Fruit fly (Drosophila melanogaster) whole organism, embryonic: ENCODE measurements around the gene CG11670.

Experiments used
- CG10431 ChIP-seq: fragments of 200-800 bp; sonication (Bioruptor generic); optimal IDR thresholded peaks from 3 replicates; lab custom pipeline; 2018; ENCODE audit warnings: missing biosample characterization, mild to moderate bottlenecking, missing genetic modification characterization
- CG10462 ChIP-seq: fragments of 200-800 bp; sonication (Bioruptor generic); optimal IDR thresholded peaks from 2 replicates; lab custom pipeline; 2016; ENCODE audit warnings: missing biosample characterization, missing genetic modification characterization
- CG10654 ChIP-seq: fragments of 200-800 bp; sonication (Bioruptor generic); optimal IDR thresholded peaks from 2 replicates; lab custom pipeline; 2016; ENCODE audit warnings: missing biosample characterization, missing genetic modification characterization
- CG11085 ChIP-seq: fragments of 200-800 bp; sonication (Bioruptor generic); IDR thresholded peaks from 2 replicates; pipeline ENCODE4 v1.3.6; 2022; ENCODE audit warnings: missing biosample characterization, missing genetic modification characterization
- CG12299 ChIP-seq: fragments of 200-800 bp; sonication (Bioruptor generic); optimal IDR thresholded peaks from 2 replicates; lab custom pipeline; 2018; ENCODE audit warnings: missing biosample characterization, mild to moderate bottlenecking, missing genetic modification characterization
- CG12659 ChIP-seq: fragments of 200-800 bp; sonication (Bioruptor generic); optimal IDR thresholded peaks from 3 replicates; lab custom pipeline; 2017; ENCODE audit warnings: mild to moderate bottlenecking, missing biosample characterization, missing genetic modification reagents, missing genetic modification characterization
- CG12744 ChIP-seq: fragments of 200-800 bp; sonication (Bioruptor generic); optimal IDR thresholded peaks from 2 replicates; lab custom pipeline; 2016; ENCODE audit warnings: missing biosample characterization, missing genetic modification characterization
- CG14441 ChIP-seq: fragments of 200-800 bp; sonication (Bioruptor generic); IDR thresholded peaks from 2 replicates; pipeline ENCODE4 v1.3.6; 2022; ENCODE audit warnings: missing biosample characterization, missing genetic modification characterization
- CG14667 ChIP-seq: fragments of 200-800 bp; sonication (Bioruptor generic); IDR thresholded peaks from 2 replicates; pipeline ENCODE4 v1.3.6; 2022; ENCODE audit warnings: missing biosample characterization, missing genetic modification characterization
- CG2116 ChIP-seq: fragments of 200-800 bp; sonication (Bioruptor generic); optimal IDR thresholded peaks from 3 replicates; lab custom pipeline; 2018; ENCODE audit warnings: missing biosample characterization, mild to moderate bottlenecking, missing genetic modification characterization
- CG2199 ChIP-seq: fragments of 200-800 bp; sonication (Bioruptor generic); IDR thresholded peaks from 3 replicates; pipeline ENCODE4 v1.3.6; 2022; ENCODE audit warnings: missing biosample characterization, missing genetic modification characterization
- CG33557 ChIP-seq: fragments of 200-800 bp; sonication (Bioruptor generic); optimal IDR thresholded peaks from 2 replicates; lab custom pipeline; 2019; ENCODE audit warnings: missing biosample characterization, mild to moderate bottlenecking, missing genetic modification characterization, moderate library complexity
- CG34376 ChIP-seq: fragments of 200-800 bp; sonication (Bioruptor generic); optimal IDR thresholded peaks from 2 replicates; lab custom pipeline; 2018; ENCODE audit warnings: missing biosample characterization, mild to moderate bottlenecking, missing genetic modification characterization
- CG3995 ChIP-seq: fragments of 200-800 bp; sonication (Bioruptor generic); optimal IDR thresholded peaks from 3 replicates; lab custom pipeline; 2016; ENCODE audit warnings: missing biosample characterization, missing genetic modification characterization
- CG4328 ChIP-seq: fragments of 200-800 bp; sonication (Bioruptor generic); optimal IDR thresholded peaks from 3 replicates; lab custom pipeline; 2017; ENCODE audit warnings: missing biosample characterization, missing genetic modification reagents, missing genetic modification characterization
- CG8924 ChIP-seq: fragments of 200-800 bp; optimal IDR thresholded peaks from 3 replicates; lab custom pipeline; 2019; ENCODE audit warnings: missing biosample characterization, mild to moderate bottlenecking, missing genetic modification characterization, moderate library complexity
- D19A ChIP-seq: fragments of 200-800 bp; optimal IDR thresholded peaks from 3 replicates; lab custom pipeline; 2019; ENCODE audit warnings: missing biosample characterization, mild to moderate bottlenecking, missing genetic modification characterization, moderate library complexity
- Dfd ChIP-seq, 2 experiments: fragments of >200 bp; optimal IDR thresholded peaks; 2 replicates each; lab custom pipeline; 2017; ENCODE audit warnings: missing biosample characterization in 2 of 2, missing genetic modification characterization in 2 of 2
- Dll ChIP-seq: fragments of 200-800 bp; sonication (Bioruptor generic); IDR thresholded peaks from 4 replicates; pipeline ENCODE4 v1.3.6; 2022; ENCODE audit warnings: missing biosample characterization, missing genetic modification characterization; ENCODE audit not compliant: partially characterized antibody
- E2f2 ChIP-seq: fragments of 200-800 bp; sonication (Bioruptor generic); IDR thresholded peaks from 2 replicates; pipeline ENCODE4 v1.3.6; 2022; ENCODE audit warnings: missing biosample characterization, missing genetic modification characterization
- Eip74EF ChIP-seq, 2 experiments: fragments of 200-800 bp in 1 of 2; fragments of >200 bp in 1 of 2; sonication (Bioruptor generic) in 1 of 2; optimal IDR thresholded peaks; 2 replicates each; lab custom pipeline; 2017 to 2019; ENCODE audit warnings: missing biosample characterization in 2 of 2, missing genetic modification characterization in 2 of 2, mild to moderate bottlenecking in 1 of 2, moderate library complexity in 1 of 2
- GATAe ChIP-seq: fragments of 200-800 bp; sonication (Bioruptor generic); conservative IDR thresholded peaks from 2 replicates; pipeline ENCODE4 v1.3.6; 2022; ENCODE audit warnings: missing biosample characterization, missing genetic modification characterization
- Hey ChIP-seq: fragments of 200-800 bp; sonication (Bioruptor generic); optimal IDR thresholded peaks from 3 replicates; lab custom pipeline; 2018; ENCODE audit warnings: missing biosample characterization, mild to moderate bottlenecking, missing genetic modification characterization
- MESR4 ChIP-seq: fragments of 200-800 bp; sonication (Bioruptor generic); optimal IDR thresholded peaks from 2 replicates; lab custom pipeline; 2018; ENCODE audit warnings: missing biosample characterization, mild to moderate bottlenecking, missing genetic modification characterization, moderate library complexity
- Meics ChIP-seq: fragments of 200-800 bp; sonication (Bioruptor generic); optimal IDR thresholded peaks from 2 replicates; lab custom pipeline; 2017; ENCODE audit warnings: missing biosample characterization, mild to moderate bottlenecking, missing genetic modification characterization
- NC2α ChIP-seq: fragments of 200-800 bp; sonication (Bioruptor generic); optimal IDR thresholded peaks from 2 replicates; lab custom pipeline; 2016; ENCODE audit warnings: missing biosample characterization, missing genetic modification characterization
- NFAT ChIP-seq: fragments of 200-800 bp; sonication (Bioruptor generic); IDR thresholded peaks from 2 replicates; pipeline ENCODE4 v1.3.6; 2022; ENCODE audit warnings: missing biosample characterization, missing genetic modification characterization
- NK7.1 ChIP-seq: fragments of 200-800 bp; sonication (Bioruptor generic); optimal IDR thresholded peaks from 3 replicates; lab custom pipeline; 2016; ENCODE audit warnings: missing biosample characterization, missing genetic modification characterization
- Nf-YA ChIP-seq: fragments of 200-800 bp; sonication (Bioruptor generic); IDR thresholded peaks from 2 replicates; pipeline ENCODE4 v1.3.6; 2022; ENCODE audit warnings: missing biosample characterization, missing genetic modification characterization
- Pdp1 ChIP-seq, 2 experiments: fragments of 200-800 bp; sonication (Bioruptor generic); optimal IDR thresholded peaks; 3 replicates each; lab custom pipeline; 2016; ENCODE audit warnings: missing biosample characterization in 2 of 2, missing genetic modification characterization in 2 of 2, mild to moderate bottlenecking in 1 of 2, moderate library complexity in 1 of 2
- Stat92E ChIP-seq, 3 experiments: fragments of >200 bp in 2 of 3; fragments of 200-800 bp in 1 of 3; sonication (Bioruptor generic) in 1 of 3; optimal IDR thresholded peaks; 2 replicates each; lab custom pipeline; 2017 to 2019; ENCODE audit warnings: missing biosample characterization in 3 of 3, missing genetic modification characterization in 3 of 3, mild to moderate bottlenecking in 1 of 3, moderate library complexity in 1 of 3
- Trl ChIP-seq, 3 experiments: fragments of >200 bp in 2 of 3; fragments of 200-800 bp in 1 of 3; sonication (Bioruptor generic) in 1 of 3; optimal IDR thresholded peaks; 2 replicates in 1 of 3; 3 replicates in 2 of 3; lab custom pipeline; 2016 to 2017; ENCODE audit warnings: missing biosample characterization in 1 of 3, missing genetic modification characterization in 1 of 3
- ci ChIP-seq: fragments of 200-800 bp; sonication (Bioruptor generic); IDR thresholded peaks from 3 replicates; pipeline ENCODE4 v1.3.6; 2022; ENCODE audit warnings: missing biosample characterization, missing genetic modification characterization
- crol ChIP-seq: fragments of 200-800 bp; sonication (Bioruptor generic); IDR thresholded peaks from 2 replicates; pipeline ENCODE4 v1.3.6; 2022; ENCODE audit warnings: missing biosample characterization, missing genetic modification characterization
- dmrt11E ChIP-seq: fragments of 200-800 bp; sonication (Bioruptor generic); optimal IDR thresholded peaks from 3 replicates; lab custom pipeline; 2018; ENCODE audit warnings: missing biosample characterization, mild to moderate bottlenecking, missing genetic modification characterization, moderate library complexity
- emc ChIP-seq: fragments of 200-800 bp; sonication (Bioruptor generic); optimal IDR thresholded peaks from 2 replicates; lab custom pipeline; 2016; ENCODE audit warnings: missing biosample characterization, missing genetic modification characterization
- en ChIP-seq: fragments of 200-800 bp; sonication (Bioruptor generic); optimal IDR thresholded peaks from 2 replicates; lab custom pipeline; 2016; ENCODE audit warnings: missing biosample characterization, missing genetic modification characterization
- exex ChIP-seq: fragments of 200-800 bp; sonication (Bioruptor generic); optimal IDR thresholded peaks from 4 replicates; lab custom pipeline; 2018; ENCODE audit warnings: missing biosample characterization, mild to moderate bottlenecking, missing genetic modification characterization, moderate library complexity
- fd96Cb ChIP-seq: fragments of 200-800 bp; sonication (Bioruptor generic); optimal IDR thresholded peaks from 2 replicates; lab custom pipeline; 2018; ENCODE audit warnings: missing biosample characterization, mild to moderate bottlenecking, missing genetic modification characterization, moderate library complexity
- gce ChIP-seq: fragments of 200-800 bp; sonication (Bioruptor generic); IDR thresholded peaks from 3 replicates; pipeline ENCODE4 v1.3.6; 2022; ENCODE audit warnings: missing biosample characterization, missing genetic modification characterization
- hkb ChIP-seq, 2 experiments: fragments of 200-800 bp in 1 of 2; fragments of >200 bp in 1 of 2; sonication (Bioruptor generic) in 1 of 2; IDR thresholded peaks in 1 of 2; optimal IDR thresholded peaks in 1 of 2; 2 replicates each; pipeline versions ENCODE4 v1.3.6 to Lab custom; 2017 to 2022; ENCODE audit warnings: missing biosample characterization in 1 of 2, missing genetic modification characterization in 1 of 2
- kni ChIP-seq: fragments of 200-800 bp; sonication (Bioruptor generic); optimal IDR thresholded peaks from 3 replicates; lab custom pipeline; 2017; ENCODE audit warnings: mild to moderate bottlenecking, missing biosample characterization, missing genetic modification reagents, missing genetic modification characterization
- lbe ChIP-seq: fragments of 200-800 bp; sonication (Bioruptor generic); optimal IDR thresholded peaks from 2 replicates; lab custom pipeline; 2016; ENCODE audit warnings: missing biosample characterization, mild to moderate bottlenecking, missing genetic modification characterization
- maf-S ChIP-seq: fragments of 200-800 bp; sonication (Bioruptor generic); optimal IDR thresholded peaks from 2 replicates; lab custom pipeline; 2016; ENCODE audit warnings: missing biosample characterization, missing genetic modification characterization
- sens ChIP-seq: fragments of 200-800 bp; sonication (Bioruptor generic); peaks from one replicate; lab custom pipeline; 2016; ENCODE audit warnings: missing biosample characterization, missing genetic modification characterization
- shn ChIP-seq: fragments of 200-800 bp; sonication (Bioruptor generic); optimal IDR thresholded peaks from 3 replicates; lab custom pipeline; 2016; ENCODE audit warnings: missing biosample characterization, missing genetic modification characterization
- ssp ChIP-seq: fragments of 200-800 bp; sonication (Bioruptor generic); IDR thresholded peaks from 2 replicates; pipeline ENCODE4 v1.3.6; 2022; ENCODE audit warnings: missing biosample characterization, missing genetic modification characterization
- unc-4 ChIP-seq: fragments of 200-800 bp; sonication (Bioruptor generic); IDR thresholded peaks from 2 replicates; pipeline ENCODE4 v1.3.6; 2022; ENCODE audit warnings: missing biosample characterization, missing genetic modification characterization; ENCODE audit not compliant: partially characterized antibody

CG11670 gene

DNA sequence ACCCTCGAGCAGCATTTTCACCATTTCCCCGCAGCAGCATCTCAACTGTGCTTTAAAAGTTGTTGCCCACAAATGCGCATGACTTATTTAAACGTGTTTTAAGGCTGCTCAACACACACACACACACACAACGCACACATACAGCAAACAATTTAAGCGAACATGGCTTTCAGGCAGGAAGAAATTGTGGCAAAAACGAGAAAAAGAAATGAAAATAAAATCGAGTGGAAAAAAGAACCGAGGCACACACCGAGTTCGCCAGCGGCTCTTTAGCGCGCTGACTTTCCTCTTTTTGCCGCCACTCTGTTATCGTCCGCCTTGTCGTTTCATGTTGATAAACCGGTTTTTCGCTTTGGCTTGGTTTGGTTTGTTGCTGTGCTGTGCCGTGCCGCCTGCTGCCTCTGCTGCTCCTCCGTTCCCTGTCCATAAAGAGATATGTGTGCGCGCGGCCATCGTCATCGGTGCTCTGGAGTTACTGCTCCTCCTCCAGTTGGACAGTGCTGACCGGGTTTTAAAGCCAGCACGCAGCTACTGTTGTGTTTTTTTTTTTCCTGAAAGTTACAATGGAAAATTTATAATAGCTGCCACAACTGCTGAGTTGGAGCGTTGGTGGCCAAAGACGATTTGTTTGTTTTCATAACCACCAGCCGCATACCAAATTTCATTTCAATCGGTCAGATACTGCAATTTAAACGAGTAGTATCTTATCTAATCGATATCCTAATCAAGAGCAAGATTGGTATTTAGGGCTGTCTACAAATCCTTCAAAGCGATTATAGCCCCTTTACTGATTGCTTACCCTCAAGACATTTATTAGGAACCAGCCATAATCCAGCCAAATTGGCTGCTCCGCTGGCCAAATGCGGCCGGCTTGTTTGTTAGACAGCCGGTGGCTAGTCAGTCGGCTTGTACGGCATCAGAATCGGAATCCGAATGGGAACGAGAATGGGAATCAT is 25.8 kb upstream of the CG11670 start (continued):
- TF ChIP-seq Eip74EF (GFP tag; optimal IDR thresholded peaks at IDR 0.05; lab: Kevin White, UChicago) (no peak), shn (peak; percentile 47), Meics (peak; percentile 5), ci (GFP tag; lab: Robert Waterston, UW) (0 out of 3 replicates have a peak, but pooled peaks have one; percentile 16), emc (GFP tag; lab: Kevin White, UChicago) (no peak), maf-S (GFP tag; lab: Kevin White, UChicago) (no peak), E2f2 (GFP tag; lab: Robert Waterston, UW) (peak; percentile 16; the same call in 1 of the 2 replicates), NC2α (GFP tag; lab: Kevin White, UChicago) (no peak), en (GFP tag; lab: Kevin White, UChicago) (peak; percentile 20), Trl (optimal IDR thresholded peaks at IDR 0.05; lab: Kevin White, UChicago) (no peak), Trl (GFP tag; optimal IDR thresholded peaks at IDR 0.05; lab: Kevin White, UChicago) (peak; percentile 12), CG12659 (peak; percentile 22), CG33557 (GFP tag; lab: Kevin White, UChicago) (no peak), CG10654 (no peak), D19A (tag; lab: Kevin White, UChicago) (no peak), CG10431 (no peak), CG34376 (peak; percentile 34), exex (tag; lab: Kevin White, UChicago) (peak; percentile 70), lbe (peak; percentile 57), dmrt11E (tag; lab: Kevin White, UChicago) (peak; percentile 13), NK7.1 (GFP tag; lab: Kevin White, UChicago) (no peak)

DNA sequence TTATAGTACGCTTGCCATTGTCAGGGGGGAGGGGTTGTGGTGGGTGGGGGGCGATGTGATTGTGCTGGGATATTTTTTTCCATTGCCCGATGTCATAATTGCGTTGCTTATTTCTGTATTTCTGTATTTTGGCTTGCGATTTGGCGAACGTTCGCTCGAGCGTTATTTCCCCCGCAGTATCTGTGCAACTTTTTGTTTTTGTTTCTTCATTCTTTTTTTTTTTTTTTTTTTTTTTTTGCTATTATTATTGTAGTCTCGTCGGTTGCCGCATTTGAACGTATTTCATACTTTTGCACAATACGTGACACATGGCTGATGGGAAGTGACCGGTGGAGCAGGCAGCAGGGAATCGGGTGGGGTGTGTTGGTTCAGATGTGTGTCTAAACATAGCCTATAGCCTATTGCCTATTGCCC is 24.2 kb upstream of the CG11670 start:
- no peak for TF ChIP-seq Dll (GFP tag; lab: Robert Waterston, UW)
- TF ChIP-seq Hey = no peak
- TF ChIP-seq CG3995 (GFP tag; lab: Kevin White, UChicago) = no peak
- TF ChIP-seq CG12744 = no peak
- TF ChIP-seq CG8924 (tag; lab: Kevin White, UChicago) = no peak
- no peak for TF ChIP-seq CG12299 (tag; lab: Kevin White, UChicago)
- no peak for TF ChIP-seq CG2199 (GFP tag; lab: Robert Waterston, UW)
- TF ChIP-seq CG11085 (GFP tag; lab: Robert Waterston, UW) = no peak
- TF ChIP-seq CG14441 (GFP tag; lab: Robert Waterston, UW) = no peak
- no peak for TF ChIP-seq ssp
- no peak for TF ChIP-seq CG10462 (GFP tag; lab: Kevin White, UChicago)
- no peak for TF ChIP-seq fd96Cb
- no peak for TF ChIP-seq Dfd (GFP tag; optimal IDR thresholded peaks at IDR 0.05; lab: Kevin White, UChicago)
- TF ChIP-seq D19A (tag; lab: Kevin White, UChicago) = no peak
- no peak for TF ChIP-seq gce (GFP tag; lab: Robert Waterston, UW)
- no peak for TF ChIP-seq sens
- TF ChIP-seq Nf-YA = no peak
- TF ChIP-seq CG4328 = no peak
- no peak for TF ChIP-seq GATAe (GFP tag; lab: Robert Waterston, UW)
- TF ChIP-seq hkb (optimal IDR thresholded peaks at IDR 0.05; lab: Kevin White, UChicago) = no peak
- TF ChIP-seq hkb (GFP tag; IDR thresholded peaks at IDR 0.05; lab: Robert Waterston, UW) = no peak
- no peak for TF ChIP-seq Stat92E (GFP tag; optimal IDR thresholded peaks at IDR 0.05; lab: Kevin White, UChicago)
- TF ChIP-seq NFAT (GFP tag; lab: Robert Waterston, UW) = peak; percentile 73; the same call in 1 of the 2 replicates
- TF ChIP-seq Pdp1 (GFP tag; optimal IDR thresholded peaks at IDR 0.05; lab: Kevin White, UChicago) = peak in 1 of 2 experiments; percentile 65
- TF ChIP-seq CG2116 = no peak
- TF ChIP-seq CG14667 (GFP tag; lab: Robert Waterston, UW) = no peak
- no peak for TF ChIP-seq kni (GFP tag; lab: Kevin White, UChicago)
- TF ChIP-seq crol = peak; percentile 78
- no peak for TF ChIP-seq unc-4 (GFP tag; lab: Robert Waterston, UW)
- TF ChIP-seq MESR4 (GFP tag; lab: Kevin White, UChicago) = no peak
